Fruit fly (Drosophila melanogaster) whole organism, embryonic: ENCODE data around the gene mRpL16.

Experiments used
- B-H2 ChIP-seq: fragments of 200-800 bp; sonication (Bioruptor generic); optimal IDR thresholded peaks from 2 replicates; lab custom pipeline; 2018; ENCODE audit warnings: missing biosample characterization, mild to moderate bottlenecking, missing genetic modification characterization
- CG11247 ChIP-seq: fragments of 200-800 bp; sonication (Bioruptor generic); IDR thresholded peaks from 2 replicates; pipeline ENCODE4 v1.3.6; 2022; ENCODE audit warnings: missing biosample characterization, missing genetic modification characterization
- CG13287 ChIP-seq: fragments of 200-800 bp; sonication (Bioruptor generic); IDR thresholded peaks from 2 replicates; pipeline ENCODE4 v1.3.6; 2022; ENCODE audit warnings: missing biosample characterization, missing genetic modification characterization; ENCODE audit not compliant: partially characterized antibody
- CG15269 ChIP-seq: fragments of 200-800 bp; sonication (Bioruptor generic); optimal IDR thresholded peaks from 2 replicates; lab custom pipeline; 2018; ENCODE audit warnings: missing biosample characterization, mild to moderate bottlenecking, missing genetic modification characterization, moderate library complexity
- CG15479 ChIP-seq: fragments of 200-800 bp; sonication (Bioruptor generic); optimal IDR thresholded peaks from 3 replicates; lab custom pipeline; 2019; ENCODE audit warnings: missing biosample characterization, mild to moderate bottlenecking, missing genetic modification characterization, moderate library complexity
- CG16813 ChIP-seq: fragments of 200-800 bp; sonication (Bioruptor generic); IDR thresholded peaks from 3 replicates; pipeline ENCODE4 v1.3.6; 2022; ENCODE audit warnings: missing biosample characterization, missing genetic modification characterization; ENCODE audit not compliant: partially characterized antibody
- CG16815 ChIP-seq: fragments of 200-800 bp; sonication (Bioruptor generic); optimal IDR thresholded peaks from 3 replicates; lab custom pipeline; 2017; ENCODE audit warnings: missing biosample characterization, mild to moderate bottlenecking, missing genetic modification characterization
- CG34376 ChIP-seq: fragments of 200-800 bp; sonication (Bioruptor generic); optimal IDR thresholded peaks from 2 replicates; lab custom pipeline; 2018; ENCODE audit warnings: missing biosample characterization, mild to moderate bottlenecking, missing genetic modification characterization
- CG4328 ChIP-seq: fragments of 200-800 bp; sonication (Bioruptor generic); optimal IDR thresholded peaks from 3 replicates; lab custom pipeline; 2017; ENCODE audit warnings: missing biosample characterization, missing genetic modification reagents, missing genetic modification characterization
- CG6689 ChIP-seq: fragments of 200-800 bp; sonication (Bioruptor generic); IDR thresholded peaks from 2 replicates; pipeline ENCODE4 v1.3.6; 2022; ENCODE audit warnings: missing biosample characterization, missing genetic modification characterization
- CG7786 ChIP-seq: fragments of 200-800 bp; sonication (Bioruptor generic); optimal IDR thresholded peaks from 2 replicates; lab custom pipeline; 2016; ENCODE audit warnings: missing biosample characterization, missing genetic modification characterization
- CG7963 ChIP-seq: fragments of 200-800 bp; sonication (Bioruptor generic); IDR thresholded peaks from 3 replicates; pipeline ENCODE4 v1.3.6; 2022; ENCODE audit warnings: missing biosample characterization, missing genetic modification characterization; ENCODE audit not compliant: partially characterized antibody
- CG8089 ChIP-seq: fragments of 200-800 bp; sonication (Bioruptor generic); optimal IDR thresholded peaks from 3 replicates; lab custom pipeline; 2016; ENCODE audit warnings: missing biosample characterization, missing genetic modification characterization
- Dll ChIP-seq: fragments of 200-800 bp; sonication (Bioruptor generic); IDR thresholded peaks from 4 replicates; pipeline ENCODE4 v1.3.6; 2022; ENCODE audit warnings: missing biosample characterization, missing genetic modification characterization; ENCODE audit not compliant: partially characterized antibody
- Dref ChIP-seq: fragments of 200-800 bp; sonication (Bioruptor generic); IDR thresholded peaks from 2 replicates; pipeline ENCODE4 v1.3.6; 2022; ENCODE audit warnings: missing biosample characterization, missing genetic modification characterization
- Drgx ChIP-seq: fragments of 200-800 bp; sonication (Bioruptor generic); IDR thresholded peaks from 2 replicates; pipeline ENCODE4 v1.3.6; 2022; ENCODE audit warnings: missing biosample characterization, missing genetic modification characterization
- Ets97D ChIP-seq: fragments of 200-800 bp; sonication (Bioruptor generic); optimal IDR thresholded peaks from 3 replicates; lab custom pipeline; 2016; ENCODE audit warnings: missing biosample characterization, missing genetic modification characterization
- HLH4C ChIP-seq: fragments of 200-800 bp; sonication (Bioruptor generic); IDR thresholded peaks from 3 replicates; pipeline ENCODE4 v1.3.6; 2022; ENCODE audit warnings: missing biosample characterization, missing genetic modification characterization; ENCODE audit not compliant: partially characterized antibody
- Hmx ChIP-seq: fragments of 200-800 bp; sonication (Bioruptor generic); optimal IDR thresholded peaks from 2 replicates; lab custom pipeline; 2016; ENCODE audit warnings: missing biosample characterization, missing genetic modification characterization
- MBD-R2 ChIP-seq: fragments of 200-800 bp; sonication (Bioruptor generic); IDR thresholded peaks from 2 replicates; pipeline ENCODE4 v1.3.6; 2022; ENCODE audit warnings: missing biosample characterization, missing genetic modification characterization
- MESR4 ChIP-seq: fragments of 200-800 bp; sonication (Bioruptor generic); optimal IDR thresholded peaks from 2 replicates; lab custom pipeline; 2018; ENCODE audit warnings: missing biosample characterization, mild to moderate bottlenecking, missing genetic modification characterization, moderate library complexity
- Max ChIP-seq: fragments of 200-800 bp; sonication (Bioruptor generic); optimal IDR thresholded peaks from 2 replicates; lab custom pipeline; 2016; ENCODE audit warnings: missing biosample characterization, mild to moderate bottlenecking, missing genetic modification characterization
- Med ChIP-seq: fragments of 200-800 bp; sonication (Bioruptor generic); peaks from one replicate; lab custom pipeline; 2016; ENCODE audit warnings: missing biosample characterization, missing genetic modification characterization, mild to moderate bottlenecking, inconsistent platforms, moderate library complexity
- Mes4 ChIP-seq: fragments of 200-800 bp; sonication (Bioruptor generic); optimal IDR thresholded peaks from 2 replicates; lab custom pipeline; 2016; ENCODE audit warnings: missing biosample characterization, missing genetic modification characterization
- Mrtf ChIP-seq: fragments of 200-800 bp; sonication (Bioruptor generic); IDR thresholded peaks from 3 replicates; pipeline ENCODE4 v1.3.6; 2022; ENCODE audit warnings: missing biosample characterization, missing genetic modification characterization
- Oli ChIP-seq: fragments of 200-800 bp; sonication (Bioruptor generic); optimal IDR thresholded peaks from 2 replicates; lab custom pipeline; 2018; ENCODE audit warnings: missing biosample characterization, mild to moderate bottlenecking, missing genetic modification characterization, moderate library complexity
- Sry-δ ChIP-seq: fragments of 200-800 bp; sonication (Bioruptor generic); optimal IDR thresholded peaks from 2 replicates; lab custom pipeline; 2016; ENCODE audit warnings: missing biosample characterization, missing genetic modification characterization
- ac ChIP-seq: fragments of 200-800 bp; sonication (Bioruptor generic); optimal IDR thresholded peaks from 3 replicates; lab custom pipeline; 2017; ENCODE audit warnings: missing biosample characterization, mild to moderate bottlenecking, missing genetic modification characterization
- crol ChIP-seq: fragments of 200-800 bp; sonication (Bioruptor generic); IDR thresholded peaks from 2 replicates; pipeline ENCODE4 v1.3.6; 2022; ENCODE audit warnings: missing biosample characterization, missing genetic modification characterization
- dm ChIP-seq: fragments of 200-800 bp; sonication (Bioruptor generic); optimal IDR thresholded peaks from 3 replicates; lab custom pipeline; 2016; ENCODE audit warnings: missing biosample characterization, missing genetic modification characterization
- dmrt11E ChIP-seq: fragments of 200-800 bp; sonication (Bioruptor generic); optimal IDR thresholded peaks from 3 replicates; lab custom pipeline; 2018; ENCODE audit warnings: missing biosample characterization, mild to moderate bottlenecking, missing genetic modification characterization, moderate library complexity
- fd96Cb ChIP-seq: fragments of 200-800 bp; sonication (Bioruptor generic); optimal IDR thresholded peaks from 2 replicates; lab custom pipeline; 2018; ENCODE audit warnings: missing biosample characterization, mild to moderate bottlenecking, missing genetic modification characterization, moderate library complexity
- ftz-f1 ChIP-seq: fragments of 200-800 bp; sonication (Bioruptor generic); optimal IDR thresholded peaks from 2 replicates; lab custom pipeline; 2016; ENCODE audit warnings: missing biosample characterization, missing genetic modification characterization
- grn ChIP-seq: fragments of 200-800 bp; sonication (Bioruptor generic); optimal IDR thresholded peaks from 3 replicates; lab custom pipeline; 2017; ENCODE audit warnings: missing biosample characterization, missing genetic modification characterization
- hb ChIP-seq: fragments of 200-800 bp; sonication (Bioruptor generic); IDR thresholded peaks from 3 replicates; pipeline ENCODE4 v1.3.6; 2022; ENCODE audit warnings: missing biosample characterization, missing genetic modification characterization; ENCODE audit not compliant: partially characterized antibody
- inv ChIP-seq: fragments of 200-800 bp; sonication (Bioruptor generic); IDR thresholded peaks from 2 replicates; pipeline ENCODE4 v1.3.6; 2022; ENCODE audit warnings: missing biosample characterization, missing genetic modification characterization; ENCODE audit not compliant: partially characterized antibody
- knrl ChIP-seq: fragments of 200-800 bp; sonication (Bioruptor generic); IDR thresholded peaks from 3 replicates; pipeline ENCODE4 v1.3.6; 2022; ENCODE audit warnings: missing biosample characterization, missing genetic modification characterization; ENCODE audit not compliant: partially characterized antibody
- lbe ChIP-seq: fragments of 200-800 bp; sonication (Bioruptor generic); optimal IDR thresholded peaks from 2 replicates; lab custom pipeline; 2016; ENCODE audit warnings: missing biosample characterization, mild to moderate bottlenecking, missing genetic modification characterization
- nau ChIP-seq: fragments of 200-800 bp; sonication (Bioruptor generic); optimal IDR thresholded peaks from 3 replicates; lab custom pipeline; 2017; ENCODE audit warnings: missing biosample characterization, mild to moderate bottlenecking, missing genetic modification characterization, missing genetic modification reagents
- nerfin-2 ChIP-seq: fragments of 200-800 bp; sonication (Bioruptor generic); IDR thresholded peaks from 2 replicates; pipeline ENCODE4 v1.3.6; 2022; ENCODE audit warnings: missing biosample characterization, missing genetic modification characterization; ENCODE audit not compliant: partially characterized antibody
- nom ChIP-seq: fragments of 200-800 bp; sonication (Bioruptor generic); optimal IDR thresholded peaks from 2 replicates; lab custom pipeline; 2017; ENCODE audit warnings: missing biosample characterization, missing genetic modification characterization, mild to moderate bottlenecking, moderate library complexity, missing genetic modification reagents
- onecut ChIP-seq: fragments of 200-800 bp; sonication (Bioruptor generic); IDR thresholded peaks from 2 replicates; pipeline ENCODE4 v1.3.6; 2022; ENCODE audit warnings: missing biosample characterization, missing genetic modification characterization
- pzg ChIP-seq: fragments of 200-800 bp; sonication (Bioruptor generic); optimal IDR thresholded peaks from 3 replicates; lab custom pipeline; 2018; ENCODE audit warnings: missing biosample characterization, mild to moderate bottlenecking, missing genetic modification characterization, moderate library complexity
- schlank ChIP-seq: fragments of 200-800 bp; sonication (Bioruptor generic); optimal IDR thresholded peaks from 2 replicates; lab custom pipeline; 2018; ENCODE audit warnings: missing biosample characterization, mild to moderate bottlenecking, missing genetic modification characterization
- toy ChIP-seq: fragments of 200-800 bp; sonication (Bioruptor generic); IDR thresholded peaks from 2 replicates; pipeline ENCODE4 v1.3.6; 2022; ENCODE audit warnings: missing biosample characterization, missing genetic modification characterization
- trem ChIP-seq: fragments of 200-800 bp; optimal IDR thresholded peaks from 3 replicates; lab custom pipeline; 2019; ENCODE audit warnings: missing biosample characterization, mild to moderate bottlenecking, missing genetic modification characterization, moderate library complexity
- unpg ChIP-seq: fragments of 200-800 bp; sonication (Bioruptor generic); optimal IDR thresholded peaks from 3 replicates; lab custom pipeline; 2018; ENCODE audit warnings: missing biosample characterization, mild to moderate bottlenecking, missing genetic modification characterization, moderate library complexity
- vnd ChIP-seq: fragments of 200-800 bp; sonication (Bioruptor generic); IDR thresholded peaks from 3 replicates; pipeline ENCODE4 v1.3.6; 2022; ENCODE audit warnings: missing biosample characterization, missing genetic modification characterization; ENCODE audit not compliant: partially characterized antibody
- wdn ChIP-seq: fragments of 200-800 bp; sonication (Bioruptor generic); IDR thresholded peaks from 2 replicates; pipeline ENCODE4 v1.3.6; 2022; ENCODE audit warnings: missing biosample characterization, missing genetic modification characterization

mRpL16 gene

DNA sequence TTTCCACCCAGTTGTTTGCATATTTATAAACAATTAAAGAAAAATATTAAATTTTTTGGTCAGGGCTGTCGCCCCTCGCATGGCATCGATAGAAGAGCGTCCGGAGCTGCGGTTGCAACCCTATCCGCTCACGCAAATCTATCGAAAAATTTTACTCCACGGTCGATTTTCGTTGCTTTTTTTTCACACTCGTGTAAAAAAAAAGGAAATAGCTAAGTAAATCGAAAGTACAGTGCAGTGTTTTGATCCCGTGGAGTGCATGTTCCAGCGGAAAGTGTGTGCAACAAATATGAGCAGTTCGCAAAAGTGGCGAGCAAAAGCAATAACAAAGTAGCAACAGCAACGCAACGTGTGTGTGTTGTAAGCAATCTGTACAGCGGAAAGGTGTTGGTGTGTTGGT is 18.7 kb downstream of the mRpL16 start, which contains the start of the genes Edem1 and Rbcn-3B (continued):
- TF ChIP-seq MBD-R2: peak; percentile 46
- 0 out of 3 replicates have a peak, but pooled peaks have one; percentile 42 for TF ChIP-seq HLH4C
- TF ChIP-seq pzg: peak; percentile 38
- TF ChIP-seq onecut: no peak; the same call in 1 of the 2 replicates
- TF ChIP-seq toy (GFP tag; lab: Robert Waterston, UW): no peak
- TF ChIP-seq nerfin-2: no peak
- peak; percentile 40; the same call in 1 of the 3 replicates for TF ChIP-seq vnd (GFP tag; lab: Robert Waterston, UW)
- TF ChIP-seq CG6689 (GFP tag; lab: Robert Waterston, UW): no peak
- no peak for TF ChIP-seq nau (GFP tag; lab: Kevin White, UChicago)
- TF ChIP-seq CG16813 (GFP tag; lab: Robert Waterston, UW): peak; percentile 50; the same call in 1 of the 3 replicates
- TF ChIP-seq Oli: no peak
- peak; percentile 23 for TF ChIP-seq CG15479 (GFP tag; lab: Kevin White, UChicago)
- TF ChIP-seq CG11247: no peak
- TF ChIP-seq lbe (GFP tag; lab: Kevin White, UChicago): peak; percentile 12
- TF ChIP-seq ftz-f1 (GFP tag; lab: Kevin White, UChicago): no peak
- peak; percentile 20 for TF ChIP-seq trem (tag; lab: Kevin White, UChicago)
- TF ChIP-seq CG34376 (GFP tag; lab: Kevin White, UChicago): no peak
- TF ChIP-seq Dll (GFP tag; lab: Robert Waterston, UW): peak; percentile 45; the same call in 2 of the 4 replicates
- peak; percentile 64 for TF ChIP-seq Dref
- TF ChIP-seq dm: peak; percentile 36
- peak; percentile 44 for TF ChIP-seq CG13287
- no peak for TF ChIP-seq wdn (GFP tag; lab: Robert Waterston, UW)
- peak; percentile 15 for TF ChIP-seq Max (GFP tag; lab: Kevin White, UChicago)
- TF ChIP-seq Med: peak; percentile 61
- TF ChIP-seq CG4328 (GFP tag; lab: Kevin White, UChicago): no peak
- 0 out of 3 replicates have a peak, but pooled peaks have one; percentile 39 for TF ChIP-seq CG7963 (GFP tag; lab: Robert Waterston, UW)
- TF ChIP-seq CG16815: no peak
- TF ChIP-seq grn (GFP tag; lab: Kevin White, UChicago): no peak
- peak; percentile 56; the same call in 1 of the 2 replicates for TF ChIP-seq crol (GFP tag; lab: Robert Waterston, UW)
- peak; percentile 49; the same call in 2 of the 3 replicates for TF ChIP-seq knrl (GFP tag; lab: Robert Waterston, UW)
- TF ChIP-seq Mrtf (GFP tag; lab: Robert Waterston, UW): no peak
- peak; percentile 88 for TF ChIP-seq MESR4 (GFP tag; lab: Kevin White, UChicago)
- no peak for TF ChIP-seq CG8089
- no peak for TF ChIP-seq B-H2
- peak; percentile 19 for TF ChIP-seq Sry-δ (GFP tag; lab: Kevin White, UChicago)
- TF ChIP-seq dmrt11E (tag; lab: Kevin White, UChicago): no peak
- peak; percentile 52; the same call in 1 of the 2 replicates for TF ChIP-seq inv (GFP tag; lab: Robert Waterston, UW)
- TF ChIP-seq CG7786 (GFP tag; lab: Kevin White, UChicago): no peak
- no peak for TF ChIP-seq Mes4 (GFP tag; lab: Kevin White, UChicago)
- no peak for TF ChIP-seq Ets97D (GFP tag; lab: Kevin White, UChicago)
- peak; percentile 57; the same call in 1 of the 3 replicates for TF ChIP-seq hb (GFP tag; lab: Robert Waterston, UW)
- TF ChIP-seq schlank (tag; lab: Kevin White, UChicago): no peak
- TF ChIP-seq Drgx (GFP tag; lab: Robert Waterston, UW): peak; percentile 14; the same call in 1 of the 2 replicates
- no peak for TF ChIP-seq ac (GFP tag; lab: Kevin White, UChicago)
- TF ChIP-seq Hmx (GFP tag; lab: Kevin White, UChicago): no peak
- TF ChIP-seq CG15269 (tag; lab: Kevin White, UChicago): no peak
- TF ChIP-seq fd96Cb (tag; lab: Kevin White, UChicago): no peak
- peak; percentile 69 for TF ChIP-seq nom (GFP tag; lab: Kevin White, UChicago)
- no peak for TF ChIP-seq unpg (GFP tag; lab: Kevin White, UChicago)
